Worm (Caenorhabditis elegans) whole organism, late embryonic: ENCODE measurements around the gene mdt-6.

Source experiments
- C08G9.2 ChIP-seq: sonication (generic microtip); optimal IDR thresholded peaks from 2 replicates; lab custom pipeline; 2016; ENCODE audit warnings: mild to moderate bottlenecking, missing genetic modification characterization, moderate library complexity, missing compliant biosample characterization
- F13H6.1 ChIP-seq: sonication (generic microtip); optimal IDR thresholded peaks from 2 replicates; lab custom pipeline; 2016; ENCODE audit warnings: missing genetic modification characterization, missing compliant biosample characterization
- T23F11.4 ChIP-seq: fragments of 200-800 bp; sonication (Bioruptor generic); optimal IDR thresholded peaks from 2 replicates; lab custom pipeline; 2018; ENCODE audit warnings: mild to moderate bottlenecking, missing genetic modification characterization, missing compliant biosample characterization
- Y22D7AL.16 ChIP-seq: sonication (generic microtip); optimal IDR thresholded peaks from 2 replicates; lab custom pipeline; 2016; ENCODE audit warnings: missing genetic modification characterization, missing compliant biosample characterization
- ama-1 ChIP-seq: fragments of 150-350 bp; optimal IDR thresholded peaks from 2 replicates; lab custom pipeline; 2014
- ceh-2 ChIP-seq: sonication (generic microtip); optimal IDR thresholded peaks from 2 replicates; lab custom pipeline; 2016; ENCODE audit warnings: missing genotype, missing genetic modification characterization, missing compliant biosample characterization
- ceh-24 ChIP-seq: sonication (generic microtip); optimal IDR thresholded peaks from 2 replicates; lab custom pipeline; 2016; ENCODE audit warnings: mild to moderate bottlenecking, missing genetic modification characterization, missing compliant biosample characterization
- ceh-30 ChIP-seq: fragments of 150-350 bp; optimal IDR thresholded peaks from 2 replicates; lab custom pipeline; 2014; ENCODE audit warnings: missing biosample characterization, missing genetic modification characterization
- ceh-31 ChIP-seq: sonication (generic microtip); optimal IDR thresholded peaks from 2 replicates; lab custom pipeline; 2016; ENCODE audit warnings: missing genetic modification characterization, missing compliant biosample characterization
- ceh-34 ChIP-seq: sonication (generic microtip); optimal IDR thresholded peaks from 2 replicates; lab custom pipeline; 2016; ENCODE audit warnings: mild to moderate bottlenecking, missing genetic modification characterization, missing compliant biosample characterization
- ceh-45 ChIP-seq: fragments of 200-800 bp; sonication (Bioruptor generic); IDR thresholded peaks from 2 replicates; pipeline ENCODE4 v1.3.6; 2022; ENCODE audit warnings: missing genetic modification reagents, missing genetic modification characterization, missing compliant biosample characterization
- ceh-48 ChIP-seq: sonication (generic microtip); optimal IDR thresholded peaks from 2 replicates; lab custom pipeline; 2016; ENCODE audit warnings: missing genetic modification characterization, inconsistent platforms, missing compliant biosample characterization
- ceh-9 ChIP-seq: sonication (generic microtip); optimal IDR thresholded peaks from 2 replicates; lab custom pipeline; 2016; ENCODE audit warnings: mild to moderate bottlenecking, missing genetic modification characterization, inconsistent platforms, missing compliant biosample characterization
- dve-1 ChIP-seq: sonication (generic microtip); optimal IDR thresholded peaks from 2 replicates; lab custom pipeline; 2017; ENCODE audit warnings: antibody characterized with exemption, mild to moderate bottlenecking, missing genetic modification characterization, missing compliant biosample characterization
- elt-2 ChIP-seq: sonication (generic microtip); optimal IDR thresholded peaks from 2 replicates; lab custom pipeline; 2016; ENCODE audit warnings: missing genetic modification reagents, missing genetic modification characterization, missing compliant biosample characterization
- eyg-1 ChIP-seq: sonication (generic microtip); optimal IDR thresholded peaks from 2 replicates; lab custom pipeline; 2016; ENCODE audit warnings: missing genotype, missing genetic modification characterization, missing compliant biosample characterization
- fax-1 ChIP-seq: sonication (generic microtip); optimal IDR thresholded peaks from 2 replicates; lab custom pipeline; 2016; ENCODE audit warnings: missing genotype, missing genetic modification characterization, missing compliant biosample characterization
- hlh-30 ChIP-seq: sonication (generic microtip); optimal IDR thresholded peaks from 2 replicates; lab custom pipeline; 2017; ENCODE audit warnings: antibody characterized with exemption, missing genetic modification characterization, missing compliant biosample characterization; ENCODE audit not compliant: insufficient read depth
- hlh-6 ChIP-seq: sonication (generic microtip); optimal IDR thresholded peaks from 2 replicates; lab custom pipeline; 2016; ENCODE audit warnings: missing genotype, missing genetic modification characterization, missing compliant biosample characterization
- hlh-8 ChIP-seq: sonication (generic microtip); optimal IDR thresholded peaks from 2 replicates; lab custom pipeline; 2016; ENCODE audit warnings: missing genotype, missing genetic modification characterization, missing compliant biosample characterization
- lin-11 ChIP-seq: fragments of 200-800 bp; sonication (Bioruptor generic); optimal IDR thresholded peaks from 2 replicates; lab custom pipeline; 2018; ENCODE audit warnings: mild to moderate bottlenecking, missing genetic modification characterization, missing compliant biosample characterization
- mec-3 ChIP-seq: sonication (generic microtip); optimal IDR thresholded peaks from 2 replicates; lab custom pipeline; 2016; ENCODE audit warnings: borderline replicate concordance, missing genetic modification characterization, missing compliant biosample characterization
- nfya-1 ChIP-seq: sonication (generic microtip); optimal IDR thresholded peaks from 2 replicates; lab custom pipeline; 2017; ENCODE audit warnings: missing genetic modification characterization, mild to moderate bottlenecking, missing compliant biosample characterization, antibody characterized with exemption, moderate library complexity
- nhr-232 ChIP-seq: sonication (generic microtip); optimal IDR thresholded peaks from 2 replicates; lab custom pipeline; 2016; ENCODE audit warnings: missing genetic modification characterization, missing compliant biosample characterization
- npax-4 ChIP-seq: sonication (generic microtip); optimal IDR thresholded peaks from 2 replicates; lab custom pipeline; 2016; ENCODE audit warnings: missing genetic modification characterization, missing compliant biosample characterization
- odd-2 ChIP-seq: sonication (generic microtip); optimal IDR thresholded peaks from 2 replicates; lab custom pipeline; 2017; ENCODE audit warnings: antibody characterized with exemption, mild to moderate bottlenecking, missing genetic modification characterization, missing compliant biosample characterization
- pax-1 ChIP-seq: fragments of 150-350 bp; optimal IDR thresholded peaks from 2 replicates; lab custom pipeline; 2014; ENCODE audit warnings: missing biosample characterization, missing genetic modification characterization
- pha-2 ChIP-seq: sonication (generic microtip); optimal IDR thresholded peaks from 2 replicates; lab custom pipeline; 2017; ENCODE audit warnings: mild to moderate bottlenecking, missing genetic modification characterization, missing compliant biosample characterization
- pha-4 ChIP-seq: fragments of 150-350 bp; optimal IDR thresholded peaks from 2 replicates; lab custom pipeline; 2018; ENCODE audit warnings: missing biosample characterization, missing genetic modification reagents, missing genetic modification characterization
- pqm-1 ChIP-seq: sonication (generic microtip); optimal IDR thresholded peaks from 2 replicates; lab custom pipeline; 2016; ENCODE audit warnings: missing genetic modification characterization, missing compliant biosample characterization
- pros-1 ChIP-seq: fragments of 150-350 bp; optimal IDR thresholded peaks from 2 replicates; lab custom pipeline; 2014; ENCODE audit warnings: missing biosample characterization, missing genetic modification reagents, missing genetic modification characterization
- ref-2 ChIP-seq: sonication (generic microtip); optimal IDR thresholded peaks from 2 replicates; lab custom pipeline; 2016; ENCODE audit warnings: missing genetic modification characterization, missing compliant biosample characterization
- sdc-2 ChIP-seq: sonication (generic microtip); optimal IDR thresholded peaks from 2 replicates; lab custom pipeline; 2016; ENCODE audit warnings: missing genotype, missing genetic modification characterization, missing compliant biosample characterization
- sox-4 ChIP-seq: sonication (generic microtip); optimal IDR thresholded peaks from 2 replicates; lab custom pipeline; 2017; ENCODE audit warnings: mild to moderate bottlenecking, missing genetic modification characterization, inconsistent platforms, missing compliant biosample characterization
- unc-3 ChIP-seq, 2 experiments: fragments of 200-800 bp in 1 of 2; sonication (Bioruptor generic) in 1 of 2; sonication (generic microtip) in 1 of 2; conservative IDR thresholded peaks in 1 of 2; optimal IDR thresholded peaks in 1 of 2; 2 replicates each; pipeline versions ENCODE4 v1.3.6 to Lab custom; 2016 to 2022; ENCODE audit warnings: missing compliant biosample characterization in 2 of 2, missing genetic modification characterization in 2 of 2, missing genetic modification reagents in 1 of 2
- unc-55 ChIP-seq: sonication (generic microtip); optimal IDR thresholded peaks from 2 replicates; lab custom pipeline; 2017; ENCODE audit warnings: missing biosample characterization, missing genetic modification reagents, missing genetic modification characterization
- unc-86 ChIP-seq: sonication (generic microtip); optimal IDR thresholded peaks from 2 replicates; lab custom pipeline; 2016; ENCODE audit warnings: missing genetic modification characterization, missing compliant biosample characterization
- zip-5 ChIP-seq: sonication (generic microtip); optimal IDR thresholded peaks from 2 replicates; lab custom pipeline; 2016; ENCODE audit warnings: missing genetic modification characterization, missing compliant biosample characterization
- ztf-16 ChIP-seq: sonication (generic microtip); optimal IDR thresholded peaks from 2 replicates; lab custom pipeline; 2017; ENCODE audit warnings: missing genetic modification characterization, missing compliant biosample characterization

The mdt-6 gene

ce11 chrV:7053100-7053499 is 6.3 kb downstream of the mdt-6 start, which contains the start of gene txt-17:
Gene txt-17, minus strand, starts transcription at chrV:7053200.
- TF ChIP-seq ceh-2 (no peak), T23F11.4 (GFP tag; lab: Kevin White, UChicago) (no peak), ceh-45 (GFP tag; lab: Robert Waterston, UW) (no peak), dve-1 (no peak), unc-55 (no peak), hlh-6 (tag; lab: Kevin White, UChicago) (no peak), pros-1 (tag; lab: Kevin White, UChicago) (no peak), nfya-1 (tag; lab: Kevin White, UChicago) (no peak), eyg-1 (tag; lab: Kevin White, UChicago) (no peak)

- TF ChIP-seq pros-1 (tag; lab: Kevin White, UChicago), result no peak
- no peak for TF ChIP-seq unc-86 (tag; lab: Kevin White, UChicago)
- no peak for TF ChIP-seq ceh-31 (tag; lab: Kevin White, UChicago)
- TF ChIP-seq ref-2 (tag; lab: Kevin White, UChicago), result no peak
- no peak for TF ChIP-seq mec-3 (tag; lab: Kevin White, UChicago)
- no peak for TF ChIP-seq zip-5
- no peak for TF ChIP-seq npax-4 (tag; lab: Kevin White, UChicago)
- no peak for TF ChIP-seq ceh-9
- TF ChIP-seq nhr-232 (tag; lab: Kevin White, UChicago), result no peak
- no peak for TF ChIP-seq dve-1
- no peak for TF ChIP-seq lin-11 (tag; lab: Kevin White, UChicago)
- no peak for TF ChIP-seq sox-4
- TF ChIP-seq ceh-45 (GFP tag; lab: Robert Waterston, UW), result no peak
- no peak for TF ChIP-seq C08G9.2 (tag; lab: Kevin White, UChicago)
- no peak for TF ChIP-seq F13H6.1 (tag; lab: Kevin White, UChicago)
- TF ChIP-seq, all 69 proteins: peak for 0
Measured at ce11 chrV:7051133-7051765, 8.2 kb downstream of the mdt-6 start, which contains the start of the genes tofu-2 and spig-1. Gene tofu-2, minus strand, starts transcription at chrV:7051248. Gene spig-1, plus strand, starts transcription at chrV:7051715.

ce11 chrV:7050153-7050552 is 9.3 kb downstream of the mdt-6 start:
- TF ChIP-seq unc-55 (no peak), ceh-34 (tag; lab: Kevin White, UChicago) (no peak), ceh-31 (tag; lab: Kevin White, UChicago) (no peak), ceh-24 (tag; lab: Kevin White, UChicago) (no peak), ceh-48 (tag; lab: Kevin White, UChicago) (no peak), ama-1 (lab: Kevin White, UChicago) (no peak), ceh-9 (no peak)

ce11 chrV:7047512-7047911 is 11.9 kb downstream of the mdt-6 start, which contains the start of gene F20A1.8:
Gene F20A1.8, minus strand, starts transcription at chrV:7047612.
- TF ChIP-seq unc-3 (GFP tag; conservative IDR thresholded peaks at IDR 0.05; lab: Robert Waterston, UW), result no peak
- TF ChIP-seq unc-3 (tag; optimal IDR thresholded peaks at IDR 0.05; lab: Kevin White, UChicago), result no peak
- no peak for TF ChIP-seq ceh-30
- TF ChIP-seq ztf-16, result no peak
- TF ChIP-seq ceh-34 (tag; lab: Kevin White, UChicago), result no peak
- no peak for TF ChIP-seq F13H6.1 (tag; lab: Kevin White, UChicago)
- TF ChIP-seq pqm-1 (tag; lab: Kevin White, UChicago), result no peak
- no peak for TF ChIP-seq hlh-30
- no peak for TF ChIP-seq odd-2 (tag; lab: Kevin White, UChicago)
- TF ChIP-seq, all 69 proteins: peak for 0

- TF ChIP-seq zip-5 (no peak), pax-1 (tag; lab: Kevin White, UChicago) (no peak), npax-4 (tag; lab: Kevin White, UChicago) (no peak), pha-2 (tag; lab: Kevin White, UChicago) (no peak), hlh-6 (tag; lab: Kevin White, UChicago) (no peak), unc-3 (GFP tag; conservative IDR thresholded peaks at IDR 0.05; lab: Robert Waterston, UW) (no peak), unc-3 (tag; optimal IDR thresholded peaks at IDR 0.05; lab: Kevin White, UChicago) (no peak), ceh-9 (no peak), hlh-8 (no peak), Y22D7AL.16 (tag; lab: Kevin White, UChicago) (no peak), odd-2 (tag; lab: Kevin White, UChicago) (no peak), unc-55 (no peak), T23F11.4 (GFP tag; lab: Kevin White, UChicago) (no peak), elt-2 (no peak), fax-1 (tag; lab: Kevin White, UChicago) (no peak), pha-4 (tag; lab: Kevin White, UChicago) (no peak), sdc-2 (no peak), eyg-1 (tag; lab: Kevin White, UChicago) (no peak)
Measured at ce11 chrV:7046005-7046404, 13.4 kb downstream of the mdt-6 start, which contains the start of gene F20A1.2. Gene F20A1.2, plus strand, starts transcription at chrV:7046305.
